Worm (Caenorhabditis elegans) whole organism, L2 larva: ENCODE data around the gene ZC204.6.

Source experiments
- C34F6.9 ChIP-seq: fragments of 150-350 bp; optimal IDR thresholded peaks from 2 replicates; lab custom pipeline; 2014; ENCODE audit warnings: missing biosample characterization, missing genetic modification characterization
- alr-1 ChIP-seq: fragments of 150-350 bp; optimal IDR thresholded peaks from 2 replicates; lab custom pipeline; 2014; ENCODE audit warnings: missing biosample characterization, missing genetic modification characterization
- aly-2 ChIP-seq: fragments of 150-350 bp; optimal IDR thresholded peaks from 2 replicates; lab custom pipeline; 2014; ENCODE audit warnings: missing biosample characterization, missing genetic modification characterization
- ama-1 ChIP-seq: fragments of 150-350 bp; optimal IDR thresholded peaks from 2 replicates; lab custom pipeline; 2018; ENCODE audit warnings: inconsistent platforms
- blmp-1 ChIP-seq: sonication (generic microtip); optimal IDR thresholded peaks from 2 replicates; lab custom pipeline; 2017; ENCODE audit warnings: missing genetic modification characterization, mild to moderate bottlenecking, missing compliant biosample characterization, antibody characterized with exemption, moderate library complexity; ENCODE audit not compliant: insufficient read depth
- fos-1 ChIP-seq: fragments of 150-350 bp; optimal IDR thresholded peaks from 2 replicates; lab custom pipeline; 2014; ENCODE audit warnings: missing biosample characterization, missing genetic modification characterization
- lsy-2 ChIP-seq, 2 experiments: fragments of 150-350 bp in 1 of 2; sonication (generic microtip) in 1 of 2; optimal IDR thresholded peaks; 2 replicates each; lab custom pipeline; 2014 to 2017; ENCODE audit warnings: missing biosample characterization in 2 of 2, missing genetic modification characterization in 2 of 2
- nhr-10 ChIP-seq: sonication (generic microtip); optimal IDR thresholded peaks from 2 replicates; lab custom pipeline; 2017; ENCODE audit warnings: missing biosample characterization, missing genetic modification characterization
- nhr-11 ChIP-seq: fragments of 150-350 bp; optimal IDR thresholded peaks from 2 replicates; lab custom pipeline; 2014; ENCODE audit warnings: missing biosample characterization, missing genetic modification characterization
- nhr-6 ChIP-seq: fragments of 150-350 bp; optimal IDR thresholded peaks from 2 replicates; lab custom pipeline; 2014; ENCODE audit warnings: missing biosample characterization, missing genetic modification characterization
- sma-9 ChIP-seq, 2 experiments: fragments of 150-350 bp in 1 of 2; sonication (generic microtip) in 1 of 2; optimal IDR thresholded peaks; 2 replicates each; lab custom pipeline; 2014 to 2016; ENCODE audit warnings: missing genetic modification characterization in 2 of 2, mild to moderate bottlenecking in 1 of 2, missing biosample characterization in 1 of 2, missing compliant biosample characterization in 1 of 2, missing genetic modification reagents in 1 of 2, moderate library complexity in 1 of 2
- unc-62 ChIP-seq: fragments of 150-350 bp; optimal IDR thresholded peaks from 2 replicates; lab custom pipeline; 2014; ENCODE audit warnings: missing biosample characterization, missing genetic modification reagents, missing genetic modification characterization
- zag-1 ChIP-seq: fragments of 150-350 bp; optimal IDR thresholded peaks from 2 replicates; lab custom pipeline; 2014; ENCODE audit warnings: missing biosample characterization, missing genetic modification characterization

DNA sequence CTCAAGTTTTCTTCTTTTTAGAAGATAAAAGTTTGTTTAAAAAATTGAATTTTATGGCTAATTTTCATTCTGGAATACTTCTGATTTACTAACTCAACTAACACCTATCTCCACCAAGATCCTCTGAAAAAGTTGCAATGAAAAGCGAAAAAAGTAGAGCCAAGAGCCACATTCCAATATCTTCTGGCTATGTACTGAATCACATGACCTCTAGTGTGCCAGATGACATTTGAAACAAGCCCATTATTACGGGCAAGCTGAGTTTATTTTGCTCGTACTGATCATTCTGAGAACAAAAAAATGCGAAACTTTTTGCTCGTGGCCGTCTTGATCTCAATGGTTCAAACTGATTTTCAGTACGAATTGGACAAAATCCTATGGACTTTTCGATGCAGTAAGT, 34.5 kb upstream of the ZC204.6 start, which contains the start of gene irld-36:
- no peak for TF ChIP-seq fos-1
- TF ChIP-seq unc-62 = no peak
- TF ChIP-seq sma-9 (GFP tag; optimal IDR thresholded peaks at IDR 0.05; lab: Kevin White, UChicago) = no peak
- TF ChIP-seq sma-9 (tag; optimal IDR thresholded peaks at IDR 0.05; lab: Kevin White, UChicago) = no peak
- no peak for TF ChIP-seq C34F6.9 (tag; lab: Kevin White, UChicago)
- no peak for TF ChIP-seq lsy-2 (tag; optimal IDR thresholded peaks at IDR 0.05; lab: Kevin White, UChicago)
- no peak for TF ChIP-seq nhr-11
- TF ChIP-seq ama-1 = no peak
- TF ChIP-seq nhr-6 = no peak
- no peak for TF ChIP-seq alr-1
- no peak for TF ChIP-seq zag-1 (tag; lab: Kevin White, UChicago)
- no peak for TF ChIP-seq blmp-1 (tag; lab: Kevin White, UChicago)
- TF ChIP-seq aly-2 (tag; lab: Kevin White, UChicago) = no peak
- TF ChIP-seq nhr-10 = no peak
